Worm (Caenorhabditis elegans): Measurements from ENCODE around the gene Y6E2A.1.

Y6E2A.1 gene

DNA sequence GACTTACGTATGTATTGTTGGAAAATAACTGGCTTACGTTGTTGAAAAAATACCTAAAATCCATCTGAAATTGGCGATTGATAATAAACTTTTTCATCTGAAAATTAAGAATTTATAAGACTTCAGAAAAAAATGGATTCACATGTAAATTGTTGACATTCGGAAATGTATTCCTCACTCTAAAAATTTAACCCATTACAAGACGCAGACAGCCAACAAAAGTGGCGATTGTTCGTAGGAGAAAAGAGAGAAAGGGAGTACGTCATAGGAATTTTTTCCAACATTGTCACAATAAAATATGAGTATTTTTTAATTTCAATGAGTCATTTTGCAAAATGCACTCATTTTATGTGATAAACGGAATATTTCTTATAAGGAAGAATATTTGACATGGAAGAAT is 8.3 kb upstream of the Y6E2A.1 start, which contains the start of gene Y6E2A.5:
Gene Y6E2A.5 (minus strand): TSS at position 101 of the 400 bp plus-strand sequence.
- TF ChIP-seq T23F11.4 (GFP tag; optimal IDR thresholded peaks at IDR 0.05) (no peak), elt-4 (tag; optimal IDR thresholded peaks at IDR 0.05) (no peak), ceh-45 (GFP tag; IDR thresholded peaks at IDR 0.05) (no peak), che-1 (tag; optimal IDR thresholded peaks at IDR 0.05) (no peak), sox-2 (GFP tag; IDR thresholded peaks at IDR 0.05) (no peak), ceh-24 (tag; optimal IDR thresholded peaks at IDR 0.05) (no peak), nfya-1 (tag; optimal IDR thresholded peaks at IDR 0.05) (no peak), ztf-16 (tag; optimal IDR thresholded peaks at IDR 0.05) (no peak), ceh-18 (tag; optimal IDR thresholded peaks at IDR 0.05) (no peak), ceh-19 (GFP tag; optimal IDR thresholded peaks at IDR 0.05) (no peak), ttx-3 (tag; optimal IDR thresholded peaks at IDR 0.05) (no peak), tbx-2 (tag; optimal IDR thresholded peaks at IDR 0.05) (no peak)

DNA sequence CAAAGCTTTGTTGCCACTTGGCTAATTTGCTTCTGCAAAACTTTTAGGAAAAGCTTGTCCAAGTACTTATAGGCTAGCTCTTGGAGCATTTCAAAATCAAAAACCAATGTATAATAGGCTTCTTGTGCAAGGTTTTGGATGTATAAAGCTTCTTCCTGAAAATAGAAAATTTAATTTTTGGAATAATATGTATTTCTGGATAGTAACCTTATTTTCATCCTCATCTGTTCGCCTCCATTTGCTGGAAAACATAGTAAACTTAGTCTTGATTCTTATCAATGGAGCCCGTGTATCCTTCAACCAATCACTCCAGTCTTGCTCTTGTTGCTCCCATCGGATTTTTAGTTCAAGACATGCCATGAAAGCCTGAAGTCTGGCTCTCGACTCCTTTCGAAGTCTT is 6.4 kb upstream of the Y6E2A.1 start, which contains the start of gene Y6E2A.4:
Gene Y6E2A.4 (minus strand): TSS at position 101 of the 400 bp plus-strand sequence.
- no peak for TF ChIP-seq sdc-2 (tag; optimal IDR thresholded peaks at IDR 0.05)
- no peak for TF ChIP-seq ceh-24 (tag; optimal IDR thresholded peaks at IDR 0.05)
- no peak for TF ChIP-seq C38D4.7 (GFP tag; optimal IDR thresholded peaks at IDR 0.05)
- TF ChIP-seq fkh-6 (tag; optimal IDR thresholded peaks at IDR 0.05), result no peak
- TF ChIP-seq ztf-16 (tag; optimal IDR thresholded peaks at IDR 0.05), result no peak
- TF ChIP-seq pag-3 (tag; optimal IDR thresholded peaks at IDR 0.05; ENCODE audit: borderline replicate concordance), result no peak
- TF ChIP-seq T23F11.4 (GFP tag; optimal IDR thresholded peaks at IDR 0.05), result no peak
- no peak for TF ChIP-seq ceh-9 (tag; optimal IDR thresholded peaks at IDR 0.05)
- no peak for TF ChIP-seq pax-1 (tag; optimal IDR thresholded peaks at IDR 0.05)
- no peak for TF ChIP-seq elt-2 (tag; optimal IDR thresholded peaks at IDR 0.05)
- no peak for TF ChIP-seq ceh-31 (tag; optimal IDR thresholded peaks at IDR 0.05)
- no peak for TF ChIP-seq ref-2 (tag; optimal IDR thresholded peaks at IDR 0.05)
- TF ChIP-seq odd-2 (tag; optimal IDR thresholded peaks at IDR 0.05), result no peak
- no peak for TF ChIP-seq unc-42 (tag; optimal IDR thresholded peaks at IDR 0.05)
- TF ChIP-seq hlh-15 (tag; optimal IDR thresholded peaks at IDR 0.05), result no peak

DNA sequence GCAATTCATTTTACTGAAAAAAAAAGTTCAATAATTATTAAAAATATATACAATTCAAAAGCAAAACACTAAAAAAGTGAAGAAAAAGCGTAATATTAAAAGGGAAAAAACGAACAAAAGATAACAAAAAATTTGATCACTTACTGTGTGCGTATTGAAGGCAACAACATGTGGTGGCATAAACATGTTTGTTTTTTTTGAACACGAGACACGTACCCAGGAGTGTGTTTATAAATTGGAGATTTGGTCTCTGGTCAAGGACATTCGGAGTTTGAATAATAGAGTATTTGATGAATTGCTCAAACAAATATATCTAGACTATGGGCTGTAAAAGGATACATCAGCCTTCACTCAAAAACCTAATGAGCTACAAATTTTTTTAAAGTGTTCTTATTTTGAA is 5.3 kb upstream of the Y6E2A.1 start:
- no peak for TF ChIP-seq elt-4 (tag; optimal IDR thresholded peaks at IDR 0.05)
- no peak for TF ChIP-seq ceh-9 (tag; optimal IDR thresholded peaks at IDR 0.05)

DNA sequence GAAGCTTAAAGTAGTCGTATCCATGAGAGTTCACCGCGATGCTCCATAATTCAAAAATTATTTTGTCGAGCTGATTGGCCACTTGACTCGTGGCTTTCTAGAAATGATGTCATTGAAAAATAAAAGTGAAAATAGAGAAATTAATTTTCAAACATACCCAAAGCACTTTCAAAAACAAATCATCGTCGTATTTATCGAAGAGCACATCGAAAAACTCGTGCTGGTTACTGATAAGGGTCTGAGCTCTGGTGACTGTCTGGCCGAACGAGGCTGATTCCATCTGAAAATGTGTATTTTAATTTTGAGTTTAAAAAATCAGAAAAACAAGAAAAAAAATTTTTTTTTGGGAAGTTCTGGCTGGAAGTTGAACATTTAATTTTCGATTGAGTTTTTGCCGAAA is 2.1 kb upstream of the Y6E2A.1 start:
- TF ChIP-seq ceh-18 (tag; optimal IDR thresholded peaks at IDR 0.05), result no peak

DNA sequence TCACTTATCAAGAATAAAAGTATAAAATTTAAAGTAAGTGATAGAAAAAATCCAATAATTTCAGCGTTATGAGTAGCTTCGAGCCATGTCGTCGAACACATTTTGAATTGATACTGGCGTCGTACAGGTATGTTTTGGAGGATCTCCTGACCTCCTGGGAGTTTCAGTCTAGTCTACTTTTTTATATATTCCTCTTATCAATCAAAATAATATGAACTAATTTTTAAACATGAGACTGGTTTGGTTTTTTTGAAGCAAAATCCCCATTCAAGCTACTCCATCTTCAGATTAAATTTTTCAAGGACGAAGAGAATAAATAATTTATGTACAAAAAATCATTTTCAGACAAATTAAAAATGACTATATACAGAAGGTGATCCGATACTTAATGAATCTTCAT is 1.6 kb upstream of the Y6E2A.1 start, which contains the start of gene str-101:
Gene str-101 (minus strand): TSS at position 101 of the 400 bp plus-strand sequence.
- TF ChIP-seq C08G9.2 (tag; optimal IDR thresholded peaks at IDR 0.05), result no peak
- TF ChIP-seq pax-1 (tag; optimal IDR thresholded peaks at IDR 0.05), result no peak
- no peak for TF ChIP-seq nfya-1 (tag; optimal IDR thresholded peaks at IDR 0.05)
- TF ChIP-seq pat-9 (tag; optimal IDR thresholded peaks at IDR 0.05), result no peak
- no peak for TF ChIP-seq fax-1 (tag; optimal IDR thresholded peaks at IDR 0.05)
- no peak for TF ChIP-seq gmeb-2 (tag; optimal IDR thresholded peaks at IDR 0.05)
- TF ChIP-seq tbx-7 (tag; optimal IDR thresholded peaks at IDR 0.05), result no peak
- no peak for TF ChIP-seq tbx-2 (tag; optimal IDR thresholded peaks at IDR 0.05)
- no peak for TF ChIP-seq ceh-6 (GFP tag; optimal IDR thresholded peaks at IDR 0.05)
- no peak for TF ChIP-seq ref-2 (tag; optimal IDR thresholded peaks at IDR 0.05)

DNA sequence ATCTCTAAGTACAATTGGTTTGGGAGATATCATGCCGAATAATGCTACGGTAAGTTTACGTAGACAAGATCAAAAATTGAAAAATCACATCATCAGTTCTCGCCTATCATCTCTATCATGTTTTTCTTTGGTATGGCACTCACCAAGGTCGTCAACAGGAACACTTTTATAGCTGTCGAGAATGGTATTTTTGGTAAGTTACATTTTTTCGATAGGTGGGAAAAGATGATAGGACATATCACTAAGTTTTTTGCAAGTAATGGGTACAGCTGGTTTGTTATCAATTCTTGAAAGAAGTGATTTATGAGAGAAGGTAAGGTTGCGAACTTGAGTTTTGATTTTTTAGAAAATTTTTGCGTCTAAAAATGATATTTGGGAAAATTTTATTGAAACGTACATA is 2.3 kb downstream of the Y6E2A.1 start:
- TF ChIP-seq che-1 (tag; optimal IDR thresholded peaks at IDR 0.05) (no peak), ceh-34 (tag; optimal IDR thresholded peaks at IDR 0.05) (no peak), gmeb-2 (tag; optimal IDR thresholded peaks at IDR 0.05) (no peak), ceh-22 (tag; optimal IDR thresholded peaks at IDR 0.05) (no peak), ceh-9 (tag; optimal IDR thresholded peaks at IDR 0.05) (no peak), ets-4 (tag; optimal IDR thresholded peaks at IDR 0.05) (no peak), ceh-6 (GFP tag; optimal IDR thresholded peaks at IDR 0.05) (no peak)

Data from whole organism, late embryonic.